Worm (Caenorhabditis elegans) whole organism, L4/young adult: ENCODE measurements around the gene F58A4.6.

Experiments used
- W03F9.2 ChIP-seq: fragments of 150-350 bp; optimal IDR thresholded peaks from 2 replicates; lab custom pipeline; 2014; ENCODE audit warnings: missing biosample characterization, missing genetic modification characterization
- him-1 ChIP-seq: sonication (generic microtip); optimal IDR thresholded peaks from 2 replicates; lab custom pipeline; 2016; ENCODE audit warnings: missing genotype, missing genetic modification reagents, missing genetic modification characterization, missing compliant biosample characterization

F58A4.6 gene

ce11 chrIII:9664484-9665221, 50.4 kb downstream of the F58A4.6 start:
- TF ChIP-seq him-1 (tag; lab: Kevin White, UChicago) (peak; percentile 21), W03F9.2 (no peak)
